Fruit fly (Drosophila melanogaster) whole organism, embryonic: ENCODE data around the gene raw.
A peak's percentile ranks its signal among the peaks of the same experiment; 100 is the strongest.

Experiments
- Atf6 ChIP-seq: fragments of 200-800 bp; sonication (Bioruptor generic); IDR thresholded peaks from 2 replicates; pipeline ENCODE4 v1.3.6; 2022; ENCODE audit warnings: missing biosample characterization, missing genetic modification characterization
- BtbVII ChIP-seq: fragments of 200-800 bp; sonication (Bioruptor generic); optimal IDR thresholded peaks from 3 replicates; lab custom pipeline; 2017; ENCODE audit warnings: missing biosample characterization, mild to moderate bottlenecking, missing genetic modification characterization
- CG11093 ChIP-seq: fragments of 200-800 bp; sonication (Bioruptor generic); IDR thresholded peaks from 3 replicates; pipeline ENCODE4 v1.3.6; 2022; ENCODE audit warnings: missing biosample characterization, missing genetic modification characterization
- CG11456 ChIP-seq: fragments of 200-800 bp; sonication (Bioruptor generic); IDR thresholded peaks from 3 replicates; pipeline ENCODE4 v1.3.6; 2022; ENCODE audit warnings: missing biosample characterization, missing genetic modification characterization
- CG11695 ChIP-seq: fragments of 200-800 bp; sonication (Bioruptor generic); IDR thresholded peaks from 3 replicates; pipeline ENCODE4 v1.3.6; 2022; ENCODE audit warnings: missing biosample characterization, missing genetic modification characterization
- CG11723 ChIP-seq: fragments of 200-800 bp; sonication (Bioruptor generic); optimal IDR thresholded peaks from 2 replicates; lab custom pipeline; 2017; ENCODE audit warnings: missing biosample characterization, mild to moderate bottlenecking, missing genetic modification characterization
- CG12659 ChIP-seq: fragments of 200-800 bp; sonication (Bioruptor generic); optimal IDR thresholded peaks from 3 replicates; lab custom pipeline; 2017; ENCODE audit warnings: mild to moderate bottlenecking, missing biosample characterization, missing genetic modification reagents, missing genetic modification characterization
- CG12744 ChIP-seq: fragments of 200-800 bp; sonication (Bioruptor generic); optimal IDR thresholded peaks from 2 replicates; lab custom pipeline; 2016; ENCODE audit warnings: missing biosample characterization, missing genetic modification characterization
- CG14667 ChIP-seq: fragments of 200-800 bp; sonication (Bioruptor generic); IDR thresholded peaks from 2 replicates; pipeline ENCODE4 v1.3.6; 2022; ENCODE audit warnings: missing biosample characterization, missing genetic modification characterization
- CG16779 ChIP-seq: fragments of 200-800 bp; sonication (Bioruptor generic); IDR thresholded peaks from 2 replicates; pipeline ENCODE4 v1.3.6; 2022; ENCODE audit warnings: missing biosample characterization, missing genetic modification characterization
- CG2875 ChIP-seq: fragments of 200-800 bp; sonication (Bioruptor generic); optimal IDR thresholded peaks from 2 replicates; lab custom pipeline; 2017; ENCODE audit warnings: missing biosample characterization, mild to moderate bottlenecking, missing genetic modification characterization, missing genetic modification reagents
- CG6683 ChIP-seq: fragments of 200-800 bp; sonication (Bioruptor generic); optimal IDR thresholded peaks from 2 replicates; lab custom pipeline; 2017; ENCODE audit warnings: missing biosample characterization, mild to moderate bottlenecking, missing genetic modification characterization, missing genetic modification reagents
- CG7928 ChIP-seq: fragments of 200-800 bp; sonication (Bioruptor generic); optimal IDR thresholded peaks from 2 replicates; lab custom pipeline; 2017; ENCODE audit warnings: missing biosample characterization, mild to moderate bottlenecking, missing genetic modification characterization
- CG8089 ChIP-seq: fragments of 200-800 bp; sonication (Bioruptor generic); optimal IDR thresholded peaks from 3 replicates; lab custom pipeline; 2016; ENCODE audit warnings: missing biosample characterization, missing genetic modification characterization
- CG8290 ChIP-seq, 3 experiments: fragments of 200-800 bp; sonication (Bioruptor generic); optimal IDR thresholded peaks; 2 replicates each; lab custom pipeline; 2016 to 2019; ENCODE audit warnings: missing biosample characterization in 3 of 3, missing genetic modification characterization in 3 of 3, mild to moderate bottlenecking in 2 of 3, moderate library complexity in 1 of 3
- Camta ChIP-seq: fragments of 200-800 bp; sonication (Bioruptor generic); optimal IDR thresholded peaks from 2 replicates; lab custom pipeline; 2016; ENCODE audit warnings: missing biosample characterization, missing genetic modification characterization
- D ChIP-seq, 2 experiments: fragments of 200-800 bp in 1 of 2; fragments of >200 bp in 1 of 2; sonication (Bioruptor generic) in 1 of 2; optimal IDR thresholded peaks; 2 replicates in 1 of 2; 3 replicates in 1 of 2; lab custom pipeline; 2017; ENCODE audit warnings: mild to moderate bottlenecking in 1 of 2, missing biosample characterization in 1 of 2, missing genetic modification characterization in 1 of 2, missing genetic modification reagents in 1 of 2
- D19B ChIP-seq: fragments of 200-800 bp; sonication (Bioruptor generic); optimal IDR thresholded peaks from 2 replicates; lab custom pipeline; 2017; ENCODE audit warnings: missing biosample characterization, mild to moderate bottlenecking, missing genetic modification characterization
- Doc2 ChIP-seq: fragments of 200-800 bp; sonication (Bioruptor generic); IDR thresholded peaks from 2 replicates; pipeline ENCODE4 v1.3.6; 2022; ENCODE audit warnings: missing biosample characterization, missing genetic modification characterization
- Fer2 ChIP-seq: fragments of 200-800 bp; sonication (Bioruptor generic); optimal IDR thresholded peaks from 2 replicates; lab custom pipeline; 2018; ENCODE audit warnings: missing biosample characterization, mild to moderate bottlenecking, missing genetic modification characterization, moderate library complexity
- Hey ChIP-seq: fragments of 200-800 bp; sonication (Bioruptor generic); optimal IDR thresholded peaks from 3 replicates; lab custom pipeline; 2018; ENCODE audit warnings: missing biosample characterization, mild to moderate bottlenecking, missing genetic modification characterization
- Nf-YA ChIP-seq: fragments of 200-800 bp; sonication (Bioruptor generic); IDR thresholded peaks from 2 replicates; pipeline ENCODE4 v1.3.6; 2022; ENCODE audit warnings: missing biosample characterization, missing genetic modification characterization
- Nf-YC ChIP-seq: fragments of 200-800 bp; optimal IDR thresholded peaks from 3 replicates; lab custom pipeline; 2019; ENCODE audit warnings: missing biosample characterization, mild to moderate bottlenecking, missing genetic modification characterization, moderate library complexity
- Optix ChIP-seq: fragments of 200-800 bp; sonication (Bioruptor generic); IDR thresholded peaks from 3 replicates; pipeline ENCODE4 v1.3.6; 2022; ENCODE audit warnings: missing biosample characterization, missing genetic modification characterization
- Poxn ChIP-seq: fragments of 200-800 bp; sonication (Bioruptor generic); IDR thresholded peaks from 2 replicates; pipeline ENCODE4 v1.3.6; 2022; ENCODE audit warnings: missing biosample characterization, missing genetic modification characterization
- Side ChIP-seq: fragments of 200-800 bp; sonication (Bioruptor generic); optimal IDR thresholded peaks from 2 replicates; lab custom pipeline; 2016; ENCODE audit warnings: missing biosample characterization, missing genetic modification characterization
- YL-1 ChIP-seq: fragments of 200-800 bp; sonication (Bioruptor generic); optimal IDR thresholded peaks from 3 replicates; lab custom pipeline; 2017; ENCODE audit warnings: missing biosample characterization, mild to moderate bottlenecking, missing genetic modification characterization
- ac ChIP-seq: fragments of 200-800 bp; sonication (Bioruptor generic); optimal IDR thresholded peaks from 3 replicates; lab custom pipeline; 2017; ENCODE audit warnings: missing biosample characterization, mild to moderate bottlenecking, missing genetic modification characterization
- amos ChIP-seq: fragments of 200-800 bp; sonication (Bioruptor generic); IDR thresholded peaks from 2 replicates; pipeline ENCODE4 v1.3.6; 2022; ENCODE audit warnings: missing biosample characterization, missing genetic modification characterization; ENCODE audit not compliant: partially characterized antibody
- chn ChIP-seq: fragments of 200-800 bp; sonication (Bioruptor generic); optimal IDR thresholded peaks from 2 replicates; lab custom pipeline; 2016; ENCODE audit warnings: missing biosample characterization, missing genetic modification characterization
- fd64A ChIP-seq: fragments of 200-800 bp; sonication (Bioruptor generic); optimal IDR thresholded peaks from 3 replicates; lab custom pipeline; 2018; ENCODE audit warnings: missing biosample characterization, mild to moderate bottlenecking, missing genetic modification characterization
- gcm2 ChIP-seq: fragments of 200-800 bp; sonication (Bioruptor generic); optimal IDR thresholded peaks from 2 replicates; lab custom pipeline; 2016; ENCODE audit warnings: missing biosample characterization, missing genetic modification characterization
- hb ChIP-seq: fragments of 200-800 bp; sonication (Bioruptor generic); IDR thresholded peaks from 3 replicates; pipeline ENCODE4 v1.3.6; 2022; ENCODE audit warnings: missing biosample characterization, missing genetic modification characterization; ENCODE audit not compliant: partially characterized antibody
- hbn ChIP-seq: fragments of 200-800 bp; sonication (Bioruptor generic); IDR thresholded peaks from 2 replicates; pipeline ENCODE4 v1.3.6; 2022; ENCODE audit warnings: missing biosample characterization, missing genetic modification characterization; ENCODE audit not compliant: partially characterized antibody
- hkb ChIP-seq, 2 experiments: fragments of 200-800 bp in 1 of 2; fragments of >200 bp in 1 of 2; sonication (Bioruptor generic) in 1 of 2; IDR thresholded peaks in 1 of 2; optimal IDR thresholded peaks in 1 of 2; 2 replicates each; pipeline versions ENCODE4 v1.3.6 to Lab custom; 2017 to 2022; ENCODE audit warnings: missing biosample characterization in 1 of 2, missing genetic modification characterization in 1 of 2
- inv ChIP-seq: fragments of 200-800 bp; sonication (Bioruptor generic); IDR thresholded peaks from 2 replicates; pipeline ENCODE4 v1.3.6; 2022; ENCODE audit warnings: missing biosample characterization, missing genetic modification characterization; ENCODE audit not compliant: partially characterized antibody
- lab ChIP-seq: fragments of 200-800 bp; sonication (Bioruptor generic); optimal IDR thresholded peaks from 3 replicates; lab custom pipeline; 2017; ENCODE audit warnings: missing biosample characterization, missing genetic modification characterization, mild to moderate bottlenecking, moderate library complexity, missing genetic modification reagents
- nau ChIP-seq: fragments of 200-800 bp; sonication (Bioruptor generic); optimal IDR thresholded peaks from 3 replicates; lab custom pipeline; 2017; ENCODE audit warnings: missing biosample characterization, mild to moderate bottlenecking, missing genetic modification characterization, missing genetic modification reagents
- p53 ChIP-seq: fragments of 200-800 bp; sonication (Bioruptor generic); optimal IDR thresholded peaks from 2 replicates; lab custom pipeline; 2016; ENCODE audit warnings: missing biosample characterization, missing genetic modification characterization
- pan ChIP-seq, 4 experiments: fragments of >200 bp in 3 of 4; fragments of 200-800 bp in 1 of 4; sonication (Bioruptor generic) in 1 of 4; optimal IDR thresholded peaks in 3 of 4; IDR thresholded peaks in 1 of 4; 2 replicates each; pipeline versions ENCODE4 v1.3.6 to Lab custom; 2017 to 2022; ENCODE audit warnings: missing biosample characterization in 2 of 4, missing genetic modification characterization in 2 of 4, mixed read lengths in 1 of 4
- pita ChIP-seq: fragments of 200-800 bp; sonication (Bioruptor generic); optimal IDR thresholded peaks from 2 replicates; lab custom pipeline; 2017; ENCODE audit warnings: missing biosample characterization, mild to moderate bottlenecking, missing genetic modification characterization
- pros ChIP-seq: fragments of 200-800 bp; sonication (Bioruptor generic); optimal IDR thresholded peaks from 3 replicates; lab custom pipeline; 2019; ENCODE audit warnings: missing biosample characterization, mild to moderate bottlenecking, missing genetic modification characterization, moderate library complexity
- repo ChIP-seq: fragments of 200-800 bp; sonication (Bioruptor generic); optimal IDR thresholded peaks from 2 replicates; lab custom pipeline; 2016; ENCODE audit warnings: missing biosample characterization, missing genetic modification characterization
- salm ChIP-seq: fragments of 200-800 bp; sonication (Bioruptor generic); optimal IDR thresholded peaks from 2 replicates; lab custom pipeline; 2018; ENCODE audit warnings: missing biosample characterization, mild to moderate bottlenecking, missing genetic modification characterization
- seq ChIP-seq: fragments of 200-800 bp; sonication (Bioruptor generic); IDR thresholded peaks from 2 replicates; pipeline ENCODE4 v1.3.6; 2022; ENCODE audit warnings: missing biosample characterization, missing genetic modification characterization
- sug ChIP-seq: fragments of 200-800 bp; optimal IDR thresholded peaks from 2 replicates; lab custom pipeline; 2019; ENCODE audit warnings: missing biosample characterization, mild to moderate bottlenecking, missing genetic modification characterization, moderate library complexity
- tx ChIP-seq: fragments of 200-800 bp; sonication (Bioruptor generic); optimal IDR thresholded peaks from 2 replicates; lab custom pipeline; 2016; ENCODE audit warnings: missing biosample characterization, missing genetic modification characterization
- wek ChIP-seq: fragments of 200-800 bp; sonication (Bioruptor generic); optimal IDR thresholded peaks from 3 replicates; lab custom pipeline; 2018; ENCODE audit warnings: missing biosample characterization, mild to moderate bottlenecking, missing genetic modification characterization, moderate library complexity
- zen ChIP-seq: fragments of 200-800 bp; sonication (Bioruptor generic); optimal IDR thresholded peaks from 3 replicates; lab custom pipeline; 2018; ENCODE audit warnings: missing biosample characterization, mild to moderate bottlenecking, missing genetic modification characterization, moderate library complexity

Gene raw

DNA sequence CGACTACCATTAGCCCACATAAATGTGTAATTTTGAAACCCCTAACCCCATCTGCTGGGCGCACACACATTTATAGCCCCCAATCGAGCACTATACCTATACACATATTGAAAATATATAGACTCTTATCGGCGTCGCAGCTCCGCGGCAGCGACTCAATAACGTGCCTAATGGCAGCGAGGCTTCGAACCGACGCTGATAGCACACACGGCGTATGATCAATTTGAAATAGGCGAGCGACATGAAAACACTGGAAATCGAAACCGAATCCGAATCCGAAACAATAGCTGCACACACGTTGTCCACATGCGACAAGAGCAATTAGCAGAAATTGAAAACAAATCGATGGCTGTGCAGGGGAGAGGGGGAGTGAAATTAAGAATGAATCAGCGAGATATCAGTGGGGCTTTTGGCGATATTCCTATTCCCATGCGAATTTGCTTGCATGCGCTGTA lies 46.2 kb downstream of the raw start (continued):
- TF ChIP-seq salm (tag; lab: Kevin White, UChicago) (no peak), CG7928 (GFP tag; lab: Kevin White, UChicago) (no peak), pros (GFP tag; lab: Kevin White, UChicago) (no peak), repo (no peak), CG8290 (GFP tag; optimal IDR thresholded peaks at IDR 0.05; lab: Kevin White, UChicago) (no peak), CG8290 (tag; optimal IDR thresholded peaks at IDR 0.05; lab: Kevin White, UChicago) (peak in 1 of 2 experiments; percentile 37), fd64A (GFP tag; lab: Kevin White, UChicago) (peak; percentile 34), CG16779 (GFP tag; lab: Robert Waterston, UW) (no peak), CG2875 (no peak), hb (GFP tag; lab: Robert Waterston, UW) (no peak), Camta (GFP tag; lab: Kevin White, UChicago) (no peak), CG11456 (GFP tag; lab: Robert Waterston, UW) (no peak), Nf-YA (GFP tag; lab: Robert Waterston, UW) (no peak), nau (GFP tag; lab: Kevin White, UChicago) (no peak), ac (no peak), lab (GFP tag; lab: Kevin White, UChicago) (peak; percentile 85), sug (tag; lab: Kevin White, UChicago) (peak; percentile 97), inv (GFP tag; lab: Robert Waterston, UW) (no peak), hkb (optimal IDR thresholded peaks at IDR 0.05; lab: Kevin White, UChicago) (no peak), hkb (GFP tag; IDR thresholded peaks at IDR 0.05; lab: Robert Waterston, UW) (no peak), pita (no peak), CG12744 (GFP tag; lab: Kevin White, UChicago) (no peak), CG11723 (no peak), Atf6 (GFP tag; lab: Robert Waterston, UW) (peak; percentile 47; the same call in 1 of the 2 replicates), Hey (tag; lab: Kevin White, UChicago) (peak; percentile 89), hbn (GFP tag; lab: Robert Waterston, UW) (no peak), gcm2 (GFP tag; lab: Kevin White, UChicago) (no peak), zen (tag; lab: Kevin White, UChicago) (no peak), D (optimal IDR thresholded peaks at IDR 0.05; lab: Kevin White, UChicago) (no peak), D (GFP tag; optimal IDR thresholded peaks at IDR 0.05; lab: Kevin White, UChicago) (no peak), CG8089 (GFP tag; lab: Kevin White, UChicago) (no peak), CG12659 (GFP tag; lab: Kevin White, UChicago) (no peak), Poxn (no peak), Doc2 (GFP tag; lab: Robert Waterston, UW) (no peak), tx (GFP tag; lab: Kevin White, UChicago) (no peak), CG6683 (GFP tag; lab: Kevin White, UChicago) (no peak), amos (GFP tag; lab: Robert Waterston, UW) (no peak), CG11093 (GFP tag; lab: Robert Waterston, UW) (no peak), Optix (GFP tag; lab: Robert Waterston, UW) (no peak), D19B (GFP tag; lab: Kevin White, UChicago) (no peak), Fer2 (no peak), chn (GFP tag; lab: Kevin White, UChicago) (no peak), wek (GFP tag; lab: Kevin White, UChicago) (no peak), seq (no peak; the same call in 1 of the 2 replicates), YL-1 (GFP tag; lab: Kevin White, UChicago) (no peak), BtbVII (GFP tag; lab: Kevin White, UChicago) (no peak), CG11695 (GFP tag; lab: Robert Waterston, UW) (no peak), pan (optimal IDR thresholded peaks at IDR 0.05; lab: Kevin White, UChicago) (no peak), pan (GFP tag; optimal IDR thresholded peaks at IDR 0.05 in 1 of 2, IDR thresholded peaks at IDR 0.05 in 1 of 2) (no peak), Nf-YC (no peak), Side (GFP tag; lab: Kevin White, UChicago) (peak; percentile 13), CG14667 (GFP tag; lab: Robert Waterston, UW) (no peak), p53 (GFP tag; lab: Kevin White, UChicago) (no peak)
